Worm (Caenorhabditis elegans): ENCODE results near the gene F36F12.1.
A peak's percentile ranks its signal among the peaks of the same experiment; 100 is the strongest.

The F36F12.1 gene

DNA sequence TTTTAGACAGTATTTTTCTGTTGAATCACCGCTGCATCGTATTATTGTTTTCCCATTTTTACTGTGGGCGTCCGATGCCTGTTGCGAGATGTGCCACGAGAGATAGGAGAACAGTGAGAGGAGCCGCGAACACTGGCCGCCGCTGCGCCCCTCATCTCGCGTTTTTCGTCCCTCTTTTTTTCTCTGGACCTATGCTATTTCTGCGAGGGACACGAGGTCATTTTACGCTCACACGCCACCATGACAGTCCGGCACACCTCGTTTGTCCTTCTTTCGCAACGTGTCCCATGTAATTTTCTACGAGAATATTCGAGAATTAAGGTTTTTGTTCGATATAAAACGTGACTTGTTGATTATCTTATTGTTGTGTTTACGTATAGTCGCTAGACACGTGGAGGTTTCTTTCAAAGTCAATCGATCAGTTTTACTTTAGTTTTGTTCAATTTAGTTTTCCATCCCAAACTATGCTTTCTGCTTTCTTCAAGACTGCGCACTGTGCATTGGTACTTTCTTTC is 35.0 kb downstream of the F36F12.1 start, which contains the start of gene lbp-9 (continued):
- TF ChIP-seq xnd-1 (tag; optimal IDR thresholded peaks at IDR 0.05) (no peak), ztf-6 (GFP tag; IDR thresholded peaks at IDR 0.05) (no peak), chd-7 (tag; optimal IDR thresholded peaks at IDR 0.05) (peak; percentile 36), C17E4.6 (GFP tag; IDR thresholded peaks at IDR 0.05) (no peak), Y56A3A.18 (GFP tag; IDR thresholded peaks at IDR 0.05) (no peak), nhr-80 (tag; optimal IDR thresholded peaks at IDR 0.05) (no peak), pbrm-1 (GFP tag; IDR thresholded peaks at IDR 0.05) (0 out of 2 replicates have a peak, but pooled peaks have one; percentile 67), hlh-26 (GFP tag; conservative IDR thresholded peaks at IDR 0.05) (no peak), ztf-28 (GFP tag; IDR thresholded peaks at IDR 0.05) (no peak), nfya-1 (tag; optimal IDR thresholded peaks at IDR 0.05; ENCODE audit: borderline replicate concordance, insufficient read depth) (no peak), aptf-2 (GFP tag; conservative IDR thresholded peaks at IDR 0.05) (no peak), madf-10 (tag; optimal IDR thresholded peaks at IDR 0.05) (peak; percentile 34), snpc-4 (GFP tag; optimal IDR thresholded peaks at IDR 0.05) (no peak), snpc-4 (tag; optimal IDR thresholded peaks at IDR 0.05) (peak in 1 of 4 experiments; percentile 12), ets-4 (GFP tag; optimal IDR thresholded peaks at IDR 0.05) (no peak), F10E7.11 (tag; optimal IDR thresholded peaks at IDR 0.05) (no peak), T07F8.4 (tag; optimal IDR thresholded peaks at IDR 0.05) (peak; percentile 60), dpl-1 (GFP tag; optimal IDR thresholded peaks at IDR 0.05) (no peak), egrh-3 (GFP tag; IDR thresholded peaks at IDR 0.05) (peak; percentile 41), let-607 (tag; optimal IDR thresholded peaks at IDR 0.05) (peak in 1 of 2 experiments; percentile 30), K12H6.12 (tag; optimal IDR thresholded peaks at IDR 0.05) (peak; percentile 61), rcor-1 (GFP tag; IDR thresholded peaks at IDR 0.05) (no peak), hsf-1 (GFP tag; IDR thresholded peaks at IDR 0.05) (peak; percentile 77), sdz-38 (tag; optimal IDR thresholded peaks at IDR 0.05) (no peak), C06A6.2 (GFP tag; conservative IDR thresholded peaks at IDR 0.05) (0 out of 2 replicates have a peak, but pooled peaks have one; percentile 34), lin-54 (GFP tag; optimal IDR thresholded peaks at IDR 0.05) (peak; percentile 51), F37B4.10 (GFP tag; IDR thresholded peaks at IDR 0.05) (no peak), ceh-91 (GFP tag; IDR thresholded peaks at IDR 0.05) (no peak), dpff-1 (tag; optimal IDR thresholded peaks at IDR 0.05) (no peak), madf-8 (GFP tag; conservative IDR thresholded peaks at IDR 0.05) (no peak), F22D6.2 (tag; optimal IDR thresholded peaks at IDR 0.05) (no peak), repo-1 (tag; optimal IDR thresholded peaks at IDR 0.05) (no peak), madf-3 (GFP tag; IDR thresholded peaks at IDR 0.05) (no peak), atf-7 (tag; optimal IDR thresholded peaks at IDR 0.05) (no peak), egl-44 (GFP tag; IDR thresholded peaks at IDR 0.05) (peak; percentile 43; the same call in 1 of the 2 replicates), him-1 (tag; optimal IDR thresholded peaks at IDR 0.05) (no peak), ama-1 (optimal IDR thresholded peaks at IDR 0.05) (peak; percentile 34), ama-1 (GFP tag; optimal IDR thresholded peaks at IDR 0.05) (no peak), cebp-1 (GFP tag; IDR thresholded peaks at IDR 0.05) (peak; percentile 67), cebp-1 (tag; optimal IDR thresholded peaks at IDR 0.05) (peak; percentile 96), lin-35 (GFP tag; optimal IDR thresholded peaks at IDR 0.05) (no peak), ceh-40 (GFP tag; IDR thresholded peaks at IDR 0.05) (peak; percentile 80), pha-4 (tag; optimal IDR thresholded peaks at IDR 0.05) (no peak), ztf-25 (GFP tag; IDR thresholded peaks at IDR 0.05) (no peak), unc-62 (GFP tag; optimal IDR thresholded peaks at IDR 0.05) (no peak), nfya-2 (GFP tag; IDR thresholded peaks at IDR 0.05) (no peak), zim-3 (tag; optimal IDR thresholded peaks at IDR 0.05) (peak; percentile 33), nhr-179 (tag; optimal IDR thresholded peaks at IDR 0.05) (no peak), ceh-100 (GFP tag; IDR thresholded peaks at IDR 0.05) (no peak), attf-3 (GFP tag; conservative IDR thresholded peaks at IDR 0.05) (no peak)
